Fruit fly (Drosophila melanogaster): ENCODE results near the gene Cp7Fc.

Gene Cp7Fc

dm6 chrX:8518025-8518661, 41.2 kb downstream of the Cp7Fc start (continued):
- TF ChIP-seq CG13894 (tag; optimal IDR thresholded peaks at IDR 0.05) (peak; percentile 54), sna (GFP tag; IDR thresholded peaks at IDR 0.05; ENCODE audit: partially characterized antibody) (no peak), vfl (GFP tag; optimal IDR thresholded peaks at IDR 0.05) (no peak), B-H2 (GFP tag; optimal IDR thresholded peaks at IDR 0.05) (no peak), lab (GFP tag; optimal IDR thresholded peaks at IDR 0.05) (no peak), tgo (GFP tag; IDR thresholded peaks at IDR 0.05) (no peak), Rx (GFP tag; IDR thresholded peaks at IDR 0.05) (no peak), slou (GFP tag; optimal IDR thresholded peaks at IDR 0.05) (no peak), chinmo (GFP tag; IDR thresholded peaks at IDR 0.05; ENCODE audit: partially characterized antibody) (peak; percentile 75; the same call in 1 of the 4 replicates), pho (GFP tag; optimal IDR thresholded peaks at IDR 0.05) (no peak), CG14014 (GFP tag; IDR thresholded peaks at IDR 0.05) (no peak), CG12659 (GFP tag; optimal IDR thresholded peaks at IDR 0.05) (no peak), Bdp1 (GFP tag; optimal IDR thresholded peaks at IDR 0.05) (no peak), CG6654 (GFP tag; optimal IDR thresholded peaks at IDR 0.05) (no peak), pita (GFP tag; optimal IDR thresholded peaks at IDR 0.05) (no peak), Trl (optimal IDR thresholded peaks at IDR 0.05) (peak; percentile 71 to 87), Trl (GFP tag; optimal IDR thresholded peaks at IDR 0.05) (no peak), CG13287 (GFP tag; IDR thresholded peaks at IDR 0.05; ENCODE audit: partially characterized antibody) (no peak; the same call in 1 of the 2 replicates), zen2 (GFP tag; IDR thresholded peaks at IDR 0.05; ENCODE audit: partially characterized antibody) (no peak), CG6272 (GFP tag; IDR thresholded peaks at IDR 0.05) (no peak), CG17912 (GFP tag; optimal IDR thresholded peaks at IDR 0.05) (no peak), sc (optimal IDR thresholded peaks at IDR 0.05) (no peak), sc (GFP tag; optimal IDR thresholded peaks at IDR 0.05) (no peak), CG15073 (GFP tag; optimal IDR thresholded peaks at IDR 0.05) (no peak), CG17328 (GFP tag; IDR thresholded peaks at IDR 0.05) (no peak), dm (GFP tag; optimal IDR thresholded peaks at IDR 0.05) (no peak), Pdp1 (GFP tag; optimal IDR thresholded peaks at IDR 0.05) (no peak), Eip74EF (GFP tag; optimal IDR thresholded peaks at IDR 0.05) (no peak), CG18599 (GFP tag; optimal IDR thresholded peaks at IDR 0.05) (no peak), bcd (GFP tag; optimal IDR thresholded peaks at IDR 0.05) (no peak), GATAe (GFP tag; conservative IDR thresholded peaks at IDR 0.05) (no peak), Fer1 (GFP tag; optimal IDR thresholded peaks at IDR 0.05) (no peak), yki (optimal IDR thresholded peaks at IDR 0.05) (peak; percentile 11), CG34422 (GFP tag; IDR thresholded peaks at IDR 0.05) (no peak), eyg (GFP tag; optimal IDR thresholded peaks at IDR 0.05) (no peak), CG2712 (tag; optimal IDR thresholded peaks at IDR 0.05) (no peak), Dfd (GFP tag; optimal IDR thresholded peaks at IDR 0.05) (no peak), nom (GFP tag; optimal IDR thresholded peaks at IDR 0.05) (peak; percentile 65), chm (GFP tag; IDR thresholded peaks at IDR 0.05) (0 out of 2 replicates have a peak, but pooled peaks have one; percentile 23), Mrtf (GFP tag; IDR thresholded peaks at IDR 0.05) (no peak), CG6791 (GFP tag; IDR thresholded peaks at IDR 0.05; ENCODE audit: partially characterized antibody) (no peak), rib (GFP tag; IDR thresholded peaks at IDR 0.05) (peak; percentile 55; the same call in 1 of the 2 replicates), Med (GFP tag) (peak; percentile 55), Usf (GFP tag; optimal IDR thresholded peaks at IDR 0.05) (no peak), maf-S (GFP tag; optimal IDR thresholded peaks at IDR 0.05) (no peak), Vsx1 (GFP tag; optimal IDR thresholded peaks at IDR 0.05) (no peak), CG12744 (GFP tag; optimal IDR thresholded peaks at IDR 0.05) (no peak), CG11723 (GFP tag; optimal IDR thresholded peaks at IDR 0.05) (no peak), Doc2 (GFP tag; IDR thresholded peaks at IDR 0.05) (no peak), gro (GFP tag; optimal IDR thresholded peaks at IDR 0.05) (no peak), MTF-1 (GFP tag; optimal IDR thresholded peaks at IDR 0.05; ENCODE audit: borderline replicate concordance) (no peak)
